Worm (Caenorhabditis elegans) whole organism, L2 larva: ENCODE measurements around the gene lect-2.

ENCODE experiments used
- elt-3 ChIP-seq: sonication (generic microtip); optimal IDR thresholded peaks from 2 replicates; lab custom pipeline; 2017; ENCODE audit warnings: missing biosample characterization, missing genetic modification characterization
- nhr-129 ChIP-seq: fragments of 150-350 bp; optimal IDR thresholded peaks from 2 replicates; lab custom pipeline; 2014; ENCODE audit warnings: missing biosample characterization, missing genetic modification characterization
- nhr-237 ChIP-seq: fragments of 150-350 bp; optimal IDR thresholded peaks from 2 replicates; lab custom pipeline; 2014; ENCODE audit warnings: missing biosample characterization, missing genetic modification characterization

- TF ChIP-seq nhr-129 (tag; lab: Kevin White, UChicago) (no peak), elt-3 (tag; lab: Kevin White, UChicago) (no peak), nhr-237 (tag; lab: Kevin White, UChicago) (no peak)
These were observed 2.0 kb downstream of the lect-2 start, which contains the start of gene K05F1.14 for ce11 chrII:5792490-5792889.
